Fruit fly (Drosophila melanogaster) whole organism, embryonic: ENCODE results near the gene CG33281.

Experiments
- ATbp ChIP-seq: fragments of 200-800 bp; sonication (Bioruptor generic); optimal IDR thresholded peaks from 2 replicates; lab custom pipeline; 2017; ENCODE audit warnings: missing biosample characterization, mild to moderate bottlenecking, missing genetic modification characterization, missing genetic modification reagents
- CG10209 ChIP-seq: fragments of 200-800 bp; sonication (Bioruptor generic); optimal IDR thresholded peaks from 3 replicates; lab custom pipeline; 2017; ENCODE audit warnings: missing biosample characterization, mild to moderate bottlenecking, missing genetic modification characterization, missing genetic modification reagents
- CG14441 ChIP-seq: fragments of 200-800 bp; sonication (Bioruptor generic); IDR thresholded peaks from 2 replicates; pipeline ENCODE4 v1.3.6; 2022; ENCODE audit warnings: missing biosample characterization, missing genetic modification characterization
- CG14710 ChIP-seq: fragments of 200-800 bp; sonication (Bioruptor generic); optimal IDR thresholded peaks from 3 replicates; lab custom pipeline; 2019; ENCODE audit warnings: missing biosample characterization, mild to moderate bottlenecking, missing genetic modification characterization, moderate library complexity
- CG14965 ChIP-seq: fragments of 200-800 bp; sonication (Bioruptor generic); optimal IDR thresholded peaks from 2 replicates; lab custom pipeline; 2016; ENCODE audit warnings: missing biosample characterization, missing genetic modification characterization, borderline replicate concordance
- CG15479 ChIP-seq: fragments of 200-800 bp; sonication (Bioruptor generic); optimal IDR thresholded peaks from 3 replicates; lab custom pipeline; 2019; ENCODE audit warnings: missing biosample characterization, mild to moderate bottlenecking, missing genetic modification characterization, moderate library complexity
- CG17912 ChIP-seq: fragments of 200-800 bp; sonication (Bioruptor generic); optimal IDR thresholded peaks from 2 replicates; lab custom pipeline; 2018; ENCODE audit warnings: missing biosample characterization, mild to moderate bottlenecking, missing genetic modification characterization
- CG2120 ChIP-seq: fragments of 200-800 bp; sonication (Bioruptor generic); optimal IDR thresholded peaks from 3 replicates; lab custom pipeline; 2016; ENCODE audit warnings: missing biosample characterization, missing genetic modification characterization
- CG2202 ChIP-seq: fragments of 200-800 bp; sonication (Bioruptor generic); optimal IDR thresholded peaks from 2 replicates; lab custom pipeline; 2018; ENCODE audit warnings: missing biosample characterization, mild to moderate bottlenecking, missing genetic modification characterization
- CG3407 ChIP-seq: fragments of 200-800 bp; sonication (Bioruptor generic); optimal IDR thresholded peaks from 2 replicates; lab custom pipeline; 2018; ENCODE audit warnings: missing biosample characterization, mild to moderate bottlenecking, missing genetic modification characterization
- CG4707 ChIP-seq: fragments of 200-800 bp; sonication (Bioruptor generic); optimal IDR thresholded peaks from 2 replicates; lab custom pipeline; 2018; ENCODE audit warnings: missing biosample characterization, mild to moderate bottlenecking, missing genetic modification characterization, moderate library complexity
- CG5245 ChIP-seq: fragments of 200-800 bp; sonication (Bioruptor generic); optimal IDR thresholded peaks from 3 replicates; lab custom pipeline; 2016; ENCODE audit warnings: missing biosample characterization, missing genetic modification characterization
- CG6683 ChIP-seq: fragments of 200-800 bp; sonication (Bioruptor generic); optimal IDR thresholded peaks from 2 replicates; lab custom pipeline; 2017; ENCODE audit warnings: missing biosample characterization, mild to moderate bottlenecking, missing genetic modification characterization, missing genetic modification reagents
- CG7745 ChIP-seq: fragments of 200-800 bp; sonication (Bioruptor generic); optimal IDR thresholded peaks from 2 replicates; lab custom pipeline; 2018; ENCODE audit warnings: missing biosample characterization, mild to moderate bottlenecking, missing genetic modification characterization, moderate library complexity
- CG7987 ChIP-seq: fragments of 200-800 bp; sonication (Bioruptor generic); optimal IDR thresholded peaks from 2 replicates; lab custom pipeline; 2018; ENCODE audit warnings: missing biosample characterization, mild to moderate bottlenecking, missing genetic modification characterization, moderate library complexity
- Chrac-16 ChIP-seq: fragments of 200-800 bp; sonication (Bioruptor generic); optimal IDR thresholded peaks from 3 replicates; lab custom pipeline; 2016; ENCODE audit warnings: missing biosample characterization, missing genetic modification characterization
- Elba2 ChIP-seq: fragments of 200-800 bp; sonication (Bioruptor generic); optimal IDR thresholded peaks from 3 replicates; lab custom pipeline; 2016; ENCODE audit warnings: missing biosample characterization, missing genetic modification characterization
- HHEX ChIP-seq: fragments of 200-800 bp; sonication (Bioruptor generic); optimal IDR thresholded peaks from 3 replicates; lab custom pipeline; 2017; ENCODE audit warnings: missing biosample characterization, mild to moderate bottlenecking, missing genetic modification characterization, missing genetic modification reagents
- Hand ChIP-seq: fragments of 200-800 bp; sonication (Bioruptor generic); optimal IDR thresholded peaks from 2 replicates; lab custom pipeline; 2017; ENCODE audit warnings: mild to moderate bottlenecking, missing biosample characterization, missing genetic modification reagents, missing genetic modification characterization
- Hr51 ChIP-seq, 2 experiments: fragments of 200-800 bp; sonication (Bioruptor generic); optimal IDR thresholded peaks; 2 replicates in 1 of 2; 3 replicates in 1 of 2; lab custom pipeline; 2016 to 2018; ENCODE audit warnings: missing biosample characterization in 2 of 2, missing genetic modification characterization in 2 of 2, mild to moderate bottlenecking in 1 of 2, moderate library complexity in 1 of 2
- Kr ChIP-seq: fragments of 200-800 bp; sonication (Bioruptor generic); optimal IDR thresholded peaks from 2 replicates; lab custom pipeline; 2017; ENCODE audit warnings: missing biosample characterization, mild to moderate bottlenecking, missing genetic modification characterization
- Lim3 ChIP-seq: fragments of 200-800 bp; sonication (Bioruptor generic); IDR thresholded peaks from 2 replicates; pipeline ENCODE4 v1.3.6; 2022; ENCODE audit warnings: missing biosample characterization, missing genetic modification characterization
- Lpt ChIP-seq: fragments of >200 bp; optimal IDR thresholded peaks from 2 replicates; lab custom pipeline; 2018; ENCODE audit warnings: missing biosample characterization, missing genetic modification characterization
- MESR4 ChIP-seq: fragments of 200-800 bp; sonication (Bioruptor generic); optimal IDR thresholded peaks from 2 replicates; lab custom pipeline; 2018; ENCODE audit warnings: missing biosample characterization, mild to moderate bottlenecking, missing genetic modification characterization, moderate library complexity
- MTF-1 ChIP-seq: fragments of 200-800 bp; sonication (Bioruptor generic); optimal IDR thresholded peaks from 2 replicates; lab custom pipeline; 2018; ENCODE audit warnings: missing biosample characterization, mild to moderate bottlenecking, missing genetic modification characterization, borderline replicate concordance
- Oaz ChIP-seq: fragments of 200-800 bp; sonication (Bioruptor generic); IDR thresholded peaks from 2 replicates; pipeline ENCODE4 v1.3.6; 2022; ENCODE audit warnings: missing biosample characterization, missing genetic modification characterization
- Opbp ChIP-seq: fragments of 200-800 bp; sonication (Bioruptor generic); IDR thresholded peaks from 3 replicates; pipeline ENCODE4 v1.3.6; 2022; ENCODE audit warnings: missing biosample characterization, missing genetic modification characterization; ENCODE audit not compliant: partially characterized antibody
- Ptx1 ChIP-seq: fragments of 200-800 bp; sonication (Bioruptor generic); IDR thresholded peaks from 2 replicates; pipeline ENCODE4 v1.3.6; 2022; ENCODE audit warnings: missing biosample characterization, missing genetic modification characterization
- abd-A ChIP-seq: fragments of 200-800 bp; sonication (Bioruptor generic); optimal IDR thresholded peaks from 3 replicates; lab custom pipeline; 2019; ENCODE audit warnings: missing biosample characterization, mild to moderate bottlenecking, missing genetic modification characterization, moderate library complexity
- aop ChIP-seq: fragments of 200-800 bp; sonication (Bioruptor generic); IDR thresholded peaks from 2 replicates; pipeline ENCODE4 v1.3.6; 2022; ENCODE audit warnings: missing biosample characterization, missing genetic modification characterization
- emc ChIP-seq: fragments of 200-800 bp; sonication (Bioruptor generic); optimal IDR thresholded peaks from 2 replicates; lab custom pipeline; 2016; ENCODE audit warnings: missing biosample characterization, missing genetic modification characterization
- eve ChIP-seq, 2 experiments: fragments of >200 bp; optimal IDR thresholded peaks; 2 replicates each; lab custom pipeline; 2017; ENCODE audit warnings: missing biosample characterization in 2 of 2, missing genetic modification characterization in 2 of 2
- gem ChIP-seq: fragments of 200-800 bp; sonication (Bioruptor generic); optimal IDR thresholded peaks from 2 replicates; lab custom pipeline; 2019; ENCODE audit warnings: missing biosample characterization, mild to moderate bottlenecking, missing genetic modification characterization, moderate library complexity
- grau ChIP-seq: fragments of 200-800 bp; optimal IDR thresholded peaks from 3 replicates; lab custom pipeline; 2019; ENCODE audit warnings: missing biosample characterization, mild to moderate bottlenecking, missing genetic modification characterization, moderate library complexity
- ham ChIP-seq: fragments of 200-800 bp; sonication (Bioruptor generic); IDR thresholded peaks from 2 replicates; pipeline ENCODE4 v1.3.6; 2022; ENCODE audit warnings: missing biosample characterization, missing genetic modification characterization
- jigr1 ChIP-seq: fragments of 200-800 bp; sonication (Bioruptor generic); IDR thresholded peaks from 3 replicates; pipeline ENCODE4 v1.3.6; 2022; ENCODE audit warnings: missing biosample characterization, missing genetic modification characterization
- lmd ChIP-seq: fragments of 200-800 bp; sonication (Bioruptor generic); IDR thresholded peaks from 2 replicates; pipeline ENCODE4 v1.3.6; 2022; ENCODE audit warnings: missing biosample characterization, missing genetic modification characterization
- maf-S ChIP-seq: fragments of 200-800 bp; sonication (Bioruptor generic); optimal IDR thresholded peaks from 2 replicates; lab custom pipeline; 2016; ENCODE audit warnings: missing biosample characterization, missing genetic modification characterization
- nmo ChIP-seq: fragments of 200-800 bp; sonication (Bioruptor generic); optimal IDR thresholded peaks from 2 replicates; lab custom pipeline; 2018; ENCODE audit warnings: missing biosample characterization, mild to moderate bottlenecking, missing genetic modification characterization, moderate library complexity
- oc ChIP-seq: fragments of 200-800 bp; sonication (Bioruptor generic); optimal IDR thresholded peaks from 2 replicates; lab custom pipeline; 2018; ENCODE audit warnings: missing biosample characterization, mild to moderate bottlenecking, missing genetic modification characterization, moderate library complexity
- onecut ChIP-seq: fragments of 200-800 bp; sonication (Bioruptor generic); IDR thresholded peaks from 2 replicates; pipeline ENCODE4 v1.3.6; 2022; ENCODE audit warnings: missing biosample characterization, missing genetic modification characterization
- p53 ChIP-seq: fragments of 200-800 bp; sonication (Bioruptor generic); optimal IDR thresholded peaks from 2 replicates; lab custom pipeline; 2016; ENCODE audit warnings: missing biosample characterization, missing genetic modification characterization
- pros ChIP-seq: fragments of 200-800 bp; sonication (Bioruptor generic); optimal IDR thresholded peaks from 3 replicates; lab custom pipeline; 2019; ENCODE audit warnings: missing biosample characterization, mild to moderate bottlenecking, missing genetic modification characterization, moderate library complexity
- ranshi ChIP-seq: fragments of 200-800 bp; sonication (Bioruptor generic); IDR thresholded peaks from 2 replicates; pipeline ENCODE4 v1.3.6; 2022; ENCODE audit warnings: missing biosample characterization, missing genetic modification characterization
- ro ChIP-seq: fragments of 200-800 bp; sonication (Bioruptor generic); IDR thresholded peaks from 2 replicates; pipeline ENCODE4 v1.3.6; 2022; ENCODE audit warnings: missing biosample characterization, missing genetic modification characterization
- scrt ChIP-seq: fragments of 200-800 bp; sonication (Bioruptor generic); optimal IDR thresholded peaks from 2 replicates; lab custom pipeline; 2018; ENCODE audit warnings: missing biosample characterization, mild to moderate bottlenecking, missing genetic modification characterization, moderate library complexity
- toy ChIP-seq: fragments of 200-800 bp; sonication (Bioruptor generic); IDR thresholded peaks from 2 replicates; pipeline ENCODE4 v1.3.6; 2022; ENCODE audit warnings: missing biosample characterization, missing genetic modification characterization
- ttk ChIP-seq: fragments of 200-800 bp; sonication (Bioruptor generic); IDR thresholded peaks from 2 replicates; pipeline ENCODE4 v2.1.2; 2022; ENCODE audit warnings: missing biosample characterization, missing genetic modification characterization
- usp ChIP-seq: fragments of >200 bp; optimal IDR thresholded peaks from 2 replicates; lab custom pipeline; 2017; ENCODE audit warnings: missing biosample characterization, missing genetic modification characterization

The CG33281 gene

dm6 chr2L:3301755-3302499, 22.1 kb upstream of the CG33281 start (continued):
- TF ChIP-seq ATbp (GFP tag; lab: Kevin White, UChicago) = peak; percentile 100
- TF ChIP-seq Hr51 (GFP tag; optimal IDR thresholded peaks at IDR 0.05; lab: Kevin White, UChicago) = peak; percentile 99 to 100
- peak; percentile 99 for TF ChIP-seq CG17912 (GFP tag; lab: Kevin White, UChicago)
- TF ChIP-seq CG3407 (GFP tag; lab: Kevin White, UChicago) = peak; percentile 99
- TF ChIP-seq CG14441 (GFP tag; lab: Robert Waterston, UW) = peak; percentile 99
- TF ChIP-seq CG10209 (GFP tag; lab: Kevin White, UChicago) = peak; percentile 100
- TF ChIP-seq p53 = peak; percentile 99
- TF ChIP-seq CG15479 (GFP tag; lab: Kevin White, UChicago) = peak; percentile 85
- TF ChIP-seq maf-S (GFP tag; lab: Kevin White, UChicago) = peak; percentile 100
- peak; percentile 91 to 99 for TF ChIP-seq eve (GFP tag; optimal IDR thresholded peaks at IDR 0.05; lab: Kevin White, UChicago)
- peak; percentile 94 for TF ChIP-seq Kr (GFP tag; lab: Kevin White, UChicago)
- TF ChIP-seq CG2202 (tag; lab: Kevin White, UChicago) = peak; percentile 99
- TF ChIP-seq ttk = peak; percentile 99
- peak; percentile 99 for TF ChIP-seq oc (tag; lab: Kevin White, UChicago)
- TF ChIP-seq CG7745 (tag; lab: Kevin White, UChicago) = peak; percentile 95
- TF ChIP-seq CG6683 (GFP tag; lab: Kevin White, UChicago) = peak; percentile 99
- TF ChIP-seq CG2120 = peak; percentile 100
- TF ChIP-seq grau (tag; lab: Kevin White, UChicago) = peak; percentile 99
- peak; percentile 99 for TF ChIP-seq onecut (GFP tag; lab: Robert Waterston, UW)
- TF ChIP-seq ham (GFP tag; lab: Robert Waterston, UW) = peak; percentile 99
- TF ChIP-seq CG5245 (GFP tag; lab: Kevin White, UChicago) = peak; percentile 99
- TF ChIP-seq nmo (GFP tag; lab: Kevin White, UChicago) = peak; percentile 100
- peak; percentile 99 for TF ChIP-seq Ptx1 (GFP tag; lab: Robert Waterston, UW)
- TF ChIP-seq ro (GFP tag; lab: Robert Waterston, UW) = peak; percentile 99
- peak; percentile 95 for TF ChIP-seq pros (GFP tag; lab: Kevin White, UChicago)
- TF ChIP-seq Oaz = peak; percentile 99
- TF ChIP-seq CG14965 = peak; percentile 94
- TF ChIP-seq usp (GFP tag; lab: Kevin White, UChicago) = no peak
- peak; percentile 100 for TF ChIP-seq lmd (GFP tag; lab: Robert Waterston, UW)
- no peak for TF ChIP-seq Lpt (GFP tag; lab: Kevin White, UChicago)
- TF ChIP-seq emc (GFP tag; lab: Kevin White, UChicago) = peak; percentile 99
- peak; percentile 47; the same call in 1 of the 3 replicates for TF ChIP-seq Opbp (GFP tag; lab: Robert Waterston, UW)
- peak; percentile 99 for TF ChIP-seq scrt (GFP tag; lab: Kevin White, UChicago)
- peak; percentile 100 for TF ChIP-seq gem
- TF ChIP-seq Elba2 (GFP tag; lab: Kevin White, UChicago) = peak; percentile 95
- TF ChIP-seq Lim3 (GFP tag; lab: Robert Waterston, UW) = peak; percentile 92
- TF ChIP-seq CG7987 (GFP tag; lab: Kevin White, UChicago) = peak; percentile 99
- TF ChIP-seq CG14710 (tag; lab: Kevin White, UChicago) = peak; percentile 98
- peak; percentile 99 for TF ChIP-seq MTF-1 (GFP tag; lab: Kevin White, UChicago)
- peak; percentile 99 for TF ChIP-seq ranshi
- TF ChIP-seq HHEX (GFP tag; lab: Kevin White, UChicago) = peak; percentile 100
- peak; percentile 99 for TF ChIP-seq toy (GFP tag; lab: Robert Waterston, UW)
- peak; percentile 95 for TF ChIP-seq jigr1 (GFP tag; lab: Robert Waterston, UW)
- TF ChIP-seq Hand (GFP tag; lab: Kevin White, UChicago) = peak; percentile 100
- TF ChIP-seq aop (GFP tag; lab: Robert Waterston, UW) = peak; percentile 99
- peak; percentile 97 for TF ChIP-seq CG4707 (GFP tag; lab: Kevin White, UChicago)
- TF ChIP-seq MESR4 (GFP tag; lab: Kevin White, UChicago) = peak; percentile 95
- peak; percentile 99 for TF ChIP-seq abd-A (tag; lab: Kevin White, UChicago)
- peak; percentile 100 for TF ChIP-seq Chrac-16 (GFP tag; lab: Kevin White, UChicago)
